Worm (Caenorhabditis elegans): ENCODE measurements around the gene ham-2.

- TF ChIP-seq him-1 (tag; optimal IDR thresholded peaks at IDR 0.05), result no peak
- no peak for TF ChIP-seq W03F9.2 (tag; optimal IDR thresholded peaks at IDR 0.05)
- TF ChIP-seq dao-5 (tag; optimal IDR thresholded peaks at IDR 0.05), result no peak
These were observed 22.2 kb upstream of the ham-2 start, which contains the start of gene nhr-35 for ce11 chrX:4532160-4532741.
